Worm (Caenorhabditis elegans): ENCODE data around the gene T12B5.14.

T12B5.14 gene

DNA sequence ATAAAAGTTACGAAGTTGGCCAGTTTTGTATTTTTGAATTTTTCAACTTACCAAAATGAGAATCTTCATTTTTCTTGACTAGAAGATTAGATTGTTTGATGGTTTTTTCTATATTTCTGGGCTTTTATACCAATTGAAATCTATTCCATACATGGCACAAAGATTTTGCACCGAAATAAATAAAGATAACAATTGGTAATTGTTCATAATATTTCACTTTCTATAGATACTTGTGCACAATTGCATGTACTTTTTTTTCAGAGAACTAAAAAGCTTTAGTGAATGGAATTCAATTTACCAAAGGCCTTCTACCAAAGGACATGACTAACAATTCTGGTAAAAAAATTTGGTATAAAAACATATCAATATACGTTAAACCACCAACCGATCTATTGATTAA is at the start of gene T12B5.14, which contains the start of gene T12B5.15:
TSS of gene T12B5.14 (plus strand) at position 321 of the 400 bp plus-strand sequence.
TSS of gene T12B5.15 (minus strand) at position 101 of the 400 bp plus-strand sequence.
- TF ChIP-seq dao-5 (tag; optimal IDR thresholded peaks at IDR 0.05) (no peak), W03F9.2 (tag; optimal IDR thresholded peaks at IDR 0.05) (no peak), him-1 (tag; optimal IDR thresholded peaks at IDR 0.05) (no peak)

DNA sequence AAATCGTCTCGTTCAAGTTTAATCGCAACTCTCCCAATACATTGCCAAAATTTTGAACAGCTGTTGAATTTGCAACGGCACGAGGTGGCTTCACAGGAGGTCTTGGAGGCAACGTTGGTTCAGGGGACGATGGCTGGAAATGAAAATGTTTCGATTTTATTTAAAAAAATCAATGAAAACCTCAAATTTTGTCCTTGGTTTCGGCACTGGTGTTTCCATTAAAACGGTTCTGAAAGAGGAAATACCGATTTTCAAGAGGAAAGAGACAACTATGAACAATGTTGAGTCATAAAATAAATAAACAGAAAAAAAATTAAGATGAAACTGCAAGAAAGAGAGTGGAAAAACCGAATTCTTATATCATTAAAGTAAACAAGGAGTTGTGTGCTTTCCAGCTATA is 47.4 kb upstream of the T12B5.14 start, which contains the start of gene F23H11.4:
TSS of gene F23H11.4 (minus strand) at position 229 of the 400 bp plus-strand sequence.
- TF ChIP-seq him-1 (tag; optimal IDR thresholded peaks at IDR 0.05) (no peak), W03F9.2 (tag; optimal IDR thresholded peaks at IDR 0.05) (no peak), dao-5 (tag; optimal IDR thresholded peaks at IDR 0.05) (no peak)

- TF ChIP-seq W03F9.2 (tag; optimal IDR thresholded peaks at IDR 0.05), result no peak
- no peak for TF ChIP-seq dao-5 (tag; optimal IDR thresholded peaks at IDR 0.05)
- no peak for TF ChIP-seq him-1 (tag; optimal IDR thresholded peaks at IDR 0.05)
Measured at ce11 chrIII:907990-908389, 46.7 kb upstream of the T12B5.14 start.

DNA sequence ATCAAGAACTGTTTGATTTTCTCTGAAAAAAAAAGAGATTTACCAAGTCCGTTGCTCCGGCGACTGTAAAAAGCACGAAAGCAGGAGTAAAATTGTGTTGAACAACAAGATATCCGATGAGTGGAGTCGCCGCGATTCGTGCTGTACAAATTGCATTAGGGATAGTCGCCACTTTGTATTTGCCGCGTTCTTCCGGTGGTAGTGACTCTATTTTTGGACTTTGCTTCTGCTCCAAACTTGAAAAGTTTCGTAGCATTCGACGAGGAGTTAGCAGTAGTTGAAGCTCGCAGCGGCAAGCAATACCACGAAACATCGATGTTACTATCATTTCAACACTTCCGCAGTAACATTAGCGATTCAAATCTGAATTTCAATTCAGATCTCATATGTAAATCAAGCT is 45.1 kb upstream of the T12B5.14 start, which contains the start of gene crls-1:
TSS of gene crls-1 (minus strand) at position 363 of the 400 bp plus-strand sequence.
- TF ChIP-seq him-1 (tag; optimal IDR thresholded peaks at IDR 0.05), result no peak
- no peak for TF ChIP-seq dao-5 (tag; optimal IDR thresholded peaks at IDR 0.05)
- TF ChIP-seq W03F9.2 (tag; optimal IDR thresholded peaks at IDR 0.05), result no peak

- TF ChIP-seq dao-5 (tag; optimal IDR thresholded peaks at IDR 0.05) (no peak), W03F9.2 (tag; optimal IDR thresholded peaks at IDR 0.05) (no peak), him-1 (tag; optimal IDR thresholded peaks at IDR 0.05) (no peak)
Measured at ce11 chrIII:910540-911311, 43.9 kb upstream of the T12B5.14 start, which contains the start of the genes F23H11.5 and bra-2. F23H11.5 (minus strand) TSS chrIII:910590. bra-2 (plus strand) TSS chrIII:911261.

DNA sequence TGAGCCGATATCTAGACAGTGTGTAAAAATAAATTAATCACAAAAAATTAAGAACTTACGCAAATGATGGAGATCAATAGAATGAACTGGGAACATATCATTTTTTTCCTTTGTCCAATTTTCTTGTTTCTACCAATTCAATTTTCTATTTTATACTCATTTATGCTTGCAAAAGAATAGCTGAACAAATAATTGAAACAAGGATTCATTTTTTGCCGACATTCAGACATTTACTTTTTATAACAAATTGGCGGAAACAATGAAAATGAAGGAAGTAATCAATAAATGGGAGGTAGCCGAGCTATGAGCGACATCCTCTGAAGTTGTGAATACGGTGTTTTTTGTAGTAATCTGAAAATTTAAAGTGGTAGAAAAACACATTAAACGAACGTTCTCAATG is 37.8 kb upstream of the T12B5.14 start, which contains the start of gene idpp-13:
TSS of gene idpp-13 (minus strand) at position 101 of the 400 bp plus-strand sequence.
- no peak for TF ChIP-seq dao-5 (tag; optimal IDR thresholded peaks at IDR 0.05)
- TF ChIP-seq W03F9.2 (tag; optimal IDR thresholded peaks at IDR 0.05), result no peak
- no peak for TF ChIP-seq him-1 (tag; optimal IDR thresholded peaks at IDR 0.05)

DNA sequence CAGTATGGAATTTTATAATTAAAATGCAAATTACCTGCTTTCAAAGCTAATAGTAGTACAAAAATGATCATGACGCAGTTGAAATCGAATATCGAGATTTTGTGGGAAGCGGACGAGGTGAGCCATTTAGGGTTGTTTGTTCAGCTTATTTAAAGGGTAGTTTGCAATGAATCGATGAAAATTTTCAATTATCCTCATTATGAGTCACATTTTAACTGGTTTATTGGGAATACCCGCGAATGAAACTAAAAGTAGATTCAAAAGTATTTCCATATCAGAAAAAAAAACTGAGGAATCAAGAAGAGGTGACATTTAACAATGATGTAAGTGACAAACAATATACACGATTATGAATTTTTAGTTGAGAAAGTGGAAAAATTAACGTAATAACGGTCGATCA is 35.4 kb upstream of the T12B5.14 start, which contains the start of gene F23H11.7:
TSS of gene F23H11.7 (minus strand) at position 101 of the 400 bp plus-strand sequence.
- TF ChIP-seq him-1 (tag; optimal IDR thresholded peaks at IDR 0.05) (no peak), dao-5 (tag; optimal IDR thresholded peaks at IDR 0.05) (no peak), W03F9.2 (tag; optimal IDR thresholded peaks at IDR 0.05) (no peak)

- TF ChIP-seq him-1 (tag; optimal IDR thresholded peaks at IDR 0.05) (no peak), W03F9.2 (tag; optimal IDR thresholded peaks at IDR 0.05) (no peak), dao-5 (tag; optimal IDR thresholded peaks at IDR 0.05) (no peak)
Measured at ce11 chrIII:926216-926615, 28.5 kb upstream of the T12B5.14 start, which contains the start of gene pef-1. pef-1 (minus strand) TSS chrIII:926316.

ce11 chrIII:931405-931804 is 23.3 kb upstream of the T12B5.14 start:
- TF ChIP-seq dao-5 (tag; optimal IDR thresholded peaks at IDR 0.05), result peak; percentile 29

DNA sequence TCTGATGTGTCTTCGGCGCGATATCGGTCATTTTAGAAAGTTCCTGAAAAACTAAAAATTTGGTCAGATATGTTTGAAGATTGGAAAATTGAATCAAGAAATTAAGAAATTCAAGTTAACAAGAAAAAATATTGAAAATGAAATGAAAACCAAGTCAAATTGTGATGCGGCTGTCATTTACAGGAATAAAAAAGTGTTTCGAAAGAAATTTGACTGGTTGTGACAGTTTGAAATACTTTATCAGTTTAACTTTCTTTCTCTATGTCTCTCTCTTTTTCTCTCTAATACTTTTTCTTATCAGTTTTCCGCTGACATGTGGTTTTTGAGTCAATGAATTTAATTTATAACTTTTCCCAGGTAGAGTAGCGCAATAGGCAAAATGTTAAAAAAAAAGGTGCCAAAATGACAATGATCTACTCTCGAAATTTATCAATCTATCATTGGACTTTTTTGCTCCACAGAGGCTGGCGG is 18.6 kb upstream of the T12B5.14 start, which contains the start of gene fbxa-55:
TSS of gene fbxa-55 (minus strand) at position 51 of the 471 bp plus-strand sequence.
- TF ChIP-seq W03F9.2 (tag; optimal IDR thresholded peaks at IDR 0.05), result no peak
- TF ChIP-seq dao-5 (tag; optimal IDR thresholded peaks at IDR 0.05), result no peak
- no peak for TF ChIP-seq him-1 (tag; optimal IDR thresholded peaks at IDR 0.05)

DNA sequence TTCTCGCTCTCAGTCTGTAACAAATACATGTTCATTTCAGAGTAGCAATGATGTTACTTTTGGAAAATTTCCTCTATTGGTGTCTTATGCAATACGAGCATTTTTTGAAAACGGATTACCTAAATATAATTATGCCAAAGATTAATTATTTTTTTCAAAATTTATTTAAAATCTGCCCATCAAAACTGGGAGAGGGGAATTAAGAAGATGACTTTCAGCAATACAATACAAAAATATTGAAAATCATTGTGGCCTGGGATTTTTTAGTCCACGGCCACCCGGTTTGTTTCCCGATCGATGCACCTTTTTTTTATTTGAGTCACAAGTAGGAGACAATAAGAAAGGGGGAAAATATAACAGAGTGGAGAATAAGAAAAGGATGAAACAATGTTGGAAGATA is 16.7 kb upstream of the T12B5.14 start, which contains the start of gene fbxa-56:
TSS of gene fbxa-56 (minus strand) at position 101 of the 400 bp plus-strand sequence.
- TF ChIP-seq dao-5 (tag; optimal IDR thresholded peaks at IDR 0.05), result no peak
- TF ChIP-seq W03F9.2 (tag; optimal IDR thresholded peaks at IDR 0.05), result no peak
- no peak for TF ChIP-seq him-1 (tag; optimal IDR thresholded peaks at IDR 0.05)

- no peak for TF ChIP-seq dao-5 (tag; optimal IDR thresholded peaks at IDR 0.05)
- TF ChIP-seq W03F9.2 (tag; optimal IDR thresholded peaks at IDR 0.05), result no peak
- no peak for TF ChIP-seq him-1 (tag; optimal IDR thresholded peaks at IDR 0.05)
Measured at ce11 chrIII:938569-938968, 16.1 kb upstream of the T12B5.14 start, which contains the start of gene fbxa-22. fbxa-22 (plus strand) TSS chrIII:938869.

DNA sequence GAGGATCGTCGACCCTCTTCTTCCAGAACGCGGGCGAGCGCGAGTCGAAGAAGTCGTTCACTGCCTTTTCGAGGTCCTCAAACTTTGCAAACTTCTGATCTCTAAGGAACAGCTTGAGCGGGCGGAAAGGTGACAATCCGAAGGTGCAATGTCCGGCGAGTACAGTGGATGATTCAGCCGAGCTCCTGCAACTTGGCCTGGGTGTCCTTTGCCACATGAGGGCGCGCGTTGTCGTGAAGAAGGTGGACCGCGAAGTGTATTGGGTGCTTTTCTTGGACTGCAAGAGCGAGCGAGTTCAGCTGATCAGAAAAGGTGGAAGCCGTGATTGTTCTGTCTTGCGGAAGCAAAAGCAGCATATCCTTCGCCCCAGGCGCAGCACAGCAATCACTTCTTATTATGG is 12.7 kb upstream of the T12B5.14 start:
- TF ChIP-seq him-1 (tag; optimal IDR thresholded peaks at IDR 0.05), result no peak
- no peak for TF ChIP-seq dao-5 (tag; optimal IDR thresholded peaks at IDR 0.05)
- no peak for TF ChIP-seq W03F9.2 (tag; optimal IDR thresholded peaks at IDR 0.05)

DNA sequence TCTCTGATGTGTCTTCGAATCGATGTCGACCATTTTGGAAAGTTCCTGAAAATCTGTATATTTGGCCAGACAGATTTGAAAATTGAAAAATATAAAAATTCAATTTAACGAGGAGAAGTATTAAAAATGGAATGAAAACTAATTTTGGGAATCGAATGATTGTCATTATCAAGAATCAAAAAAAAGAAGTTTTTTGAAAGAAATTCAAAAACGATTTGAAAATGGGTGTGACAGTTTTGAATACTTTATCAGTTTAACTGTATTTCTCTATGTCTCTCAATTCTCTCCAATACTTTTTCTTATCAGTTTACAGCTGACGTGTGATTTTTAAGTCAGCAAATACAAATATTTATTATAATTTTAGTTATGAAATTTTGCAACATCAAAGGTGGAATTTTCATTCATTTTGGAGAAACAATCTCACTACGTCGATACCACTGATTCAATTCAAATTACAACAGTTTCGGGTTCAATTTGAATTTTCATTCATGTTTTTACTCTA is 11.2 kb upstream of the T12B5.14 start, which contains the start of gene fbxa-59:
TSS of gene fbxa-59 (minus strand) at position 51 of the 502 bp plus-strand sequence.
- TF ChIP-seq him-1 (tag; optimal IDR thresholded peaks at IDR 0.05) (no peak), W03F9.2 (tag; optimal IDR thresholded peaks at IDR 0.05) (no peak), dao-5 (tag; optimal IDR thresholded peaks at IDR 0.05) (no peak)

Data from whole organism, L4/young adult.